Worm (Caenorhabditis elegans): ENCODE data around the gene cnd-1.

ce11 chrIII:5221820-5222219, 22.6 kb downstream of the cnd-1 start:
- TF ChIP-seq ets-4 (GFP tag; optimal IDR thresholded peaks at IDR 0.05) (no peak), ceh-58 (GFP tag; IDR thresholded peaks at IDR 0.05) (no peak), F22D6.2 (tag; optimal IDR thresholded peaks at IDR 0.05) (no peak), ceh-40 (GFP tag; IDR thresholded peaks at IDR 0.05) (no peak), akir-1 (GFP tag; optimal IDR thresholded peaks at IDR 0.05) (no peak), F57A8.1 (GFP tag; optimal IDR thresholded peaks at IDR 0.05) (no peak), him-1 (tag; optimal IDR thresholded peaks at IDR 0.05) (no peak)
